Worm (Caenorhabditis elegans) whole organism, mixed stage, embryonic: ENCODE measurements around the gene ttr-5.

ENCODE experiments used
- elt-3 ChIP-seq: fragments of 150-350 bp; optimal IDR thresholded peaks from 2 replicates; lab custom pipeline; 2014; ENCODE audit warnings: missing biosample characterization, missing genetic modification characterization
- lsy-2 ChIP-seq: fragments of 150-350 bp; optimal IDR thresholded peaks from 2 replicates; lab custom pipeline; 2014; ENCODE audit warnings: missing biosample characterization, missing genetic modification characterization
- nhr-2 ChIP-seq: fragments of 150-350 bp; optimal IDR thresholded peaks from 2 replicates; lab custom pipeline; 2014; ENCODE audit warnings: missing biosample characterization, missing genetic modification characterization
- nhr-237 ChIP-seq: fragments of 150-350 bp; optimal IDR thresholded peaks from 2 replicates; lab custom pipeline; 2014; ENCODE audit warnings: missing biosample characterization, missing genetic modification characterization
- nhr-28 ChIP-seq: fragments of 150-350 bp; optimal IDR thresholded peaks from 2 replicates; lab custom pipeline; 2014; ENCODE audit warnings: missing biosample characterization, missing genetic modification characterization
- pha-4 ChIP-seq: fragments of 150-350 bp; optimal IDR thresholded peaks from 2 replicates; lab custom pipeline; 2018; ENCODE audit warnings: missing biosample characterization, missing genetic modification reagents, missing genetic modification characterization
- unc-120 ChIP-seq: sonication (generic microtip); optimal IDR thresholded peaks from 2 replicates; lab custom pipeline; 2017; ENCODE audit warnings: missing genetic modification characterization, missing compliant biosample characterization; ENCODE audit not compliant: poor library complexity, severe bottlenecking
- unc-39 ChIP-seq: fragments of 150-350 bp; optimal IDR thresholded peaks from 2 replicates; lab custom pipeline; 2014; ENCODE audit warnings: missing biosample characterization, missing genetic modification characterization
- unc-62 ChIP-seq: fragments of 150-350 bp; optimal IDR thresholded peaks from 2 replicates; lab custom pipeline; 2014; ENCODE audit warnings: missing biosample characterization, missing genetic modification reagents, missing genetic modification characterization
- zip-8 ChIP-seq: fragments of 150-350 bp; optimal IDR thresholded peaks from 2 replicates; lab custom pipeline; 2014; ENCODE audit warnings: missing biosample characterization, missing genetic modification characterization
- ztf-11 ChIP-seq: fragments of 150-350 bp; optimal IDR thresholded peaks from 2 replicates; lab custom pipeline; 2014; ENCODE audit warnings: missing biosample characterization, missing genetic modification characterization

ce11 chrIII:9366376-9366775 lies 36.3 kb downstream of the ttr-5 start:
- TF ChIP-seq unc-120 (tag; lab: Kevin White, UChicago) = no peak
- no peak for TF ChIP-seq ztf-11
- TF ChIP-seq lsy-2 (tag; lab: Kevin White, UChicago) = no peak
- no peak for TF ChIP-seq unc-62 (GFP tag; lab: Kevin White, UChicago)
- TF ChIP-seq zip-8 (tag; lab: Kevin White, UChicago) = no peak
- TF ChIP-seq nhr-237 (tag; lab: Kevin White, UChicago) = no peak
- no peak for TF ChIP-seq pha-4 (tag; lab: Kevin White, UChicago)
- TF ChIP-seq elt-3 (tag; lab: Kevin White, UChicago) = no peak
- TF ChIP-seq nhr-28 = no peak
- no peak for TF ChIP-seq unc-39 (tag; lab: Kevin White, UChicago)
- no peak for TF ChIP-seq nhr-2 (tag; lab: Kevin White, UChicago)
